Worm (Caenorhabditis elegans): ENCODE results near the gene rgef-1.

Gene rgef-1

ce11 chrV:9513590-9513989 lies 47.9 kb downstream of the rgef-1 start, which contains the start of gene eif-2Bdelta (continued):
- TF ChIP-seq elt-3 (tag; optimal IDR thresholded peaks at IDR 0.05) = peak in 1 of 6 experiments; percentile 2
- TF ChIP-seq sptf-1 (tag; optimal IDR thresholded peaks at IDR 0.05) = no peak
- no peak for TF ChIP-seq sup-37 (GFP tag; optimal IDR thresholded peaks at IDR 0.05)

ce11 chrV:9509597-9509996 lies 51.9 kb downstream of the rgef-1 start:
- TF ChIP-seq alr-1 (tag; optimal IDR thresholded peaks at IDR 0.05; ENCODE audit: borderline replicate concordance) (no peak), irx-1 (tag; optimal IDR thresholded peaks at IDR 0.05) (no peak), fkh-10 (GFP tag; optimal IDR thresholded peaks at IDR 0.05) (no peak), dpl-1 (GFP tag; optimal IDR thresholded peaks at IDR 0.05) (no peak), mdl-1 (tag; optimal IDR thresholded peaks at IDR 0.05) (no peak)

- TF ChIP-seq ceh-90 (tag; optimal IDR thresholded peaks at IDR 0.05) (no peak), lin-35 (GFP tag; optimal IDR thresholded peaks at IDR 0.05) (peak in 1 of 2 experiments; percentile 12), efl-1 (optimal IDR thresholded peaks at IDR 0.05) (no peak), efl-1 (GFP tag; optimal IDR thresholded peaks at IDR 0.05 in 1 of 2) (peak in 1 of 2 experiments; percentile 51), elt-2 (tag; optimal IDR thresholded peaks at IDR 0.05) (peak; percentile 12), mdl-1 (tag; optimal IDR thresholded peaks at IDR 0.05) (no peak), elt-3 (tag; optimal IDR thresholded peaks at IDR 0.05) (peak in 1 of 6 experiments; percentile 4), nhr-20 (tag; optimal IDR thresholded peaks at IDR 0.05) (peak; percentile 13)
These were observed 53.7 kb downstream of the rgef-1 start, which contains the start of gene acs-14 for ce11 chrV:9507742-9508141. acs-14 (plus strand) TSS chrV:9508132.

- TF ChIP-seq nhr-20 (tag; optimal IDR thresholded peaks at IDR 0.05) (peak; percentile 30), lin-35 (GFP tag; optimal IDR thresholded peaks at IDR 0.05) (peak in 1 of 2 experiments; percentile 40), unc-86 (tag; optimal IDR thresholded peaks at IDR 0.05) (no peak), elt-2 (tag; optimal IDR thresholded peaks at IDR 0.05) (peak; percentile 72), zip-4 (GFP tag; optimal IDR thresholded peaks at IDR 0.05) (no peak), mdl-1 (tag; optimal IDR thresholded peaks at IDR 0.05) (peak in 1 of 2 experiments; percentile 11), nhr-90 (tag; optimal IDR thresholded peaks at IDR 0.05; ENCODE audit: poor library complexity) (peak; percentile 2)
These were observed 54.5 kb downstream of the rgef-1 start for ce11 chrV:9506931-9507330.
